Worm (Caenorhabditis elegans) whole organism, L3 larva: ENCODE measurements around the gene srz-78.

ENCODE experiments used
- R02D3.7 ChIP-seq: fragments of 150-350 bp; optimal IDR thresholded peaks from 2 replicates; lab custom pipeline; 2014; ENCODE audit warnings: missing biosample characterization, missing genetic modification characterization
- ama-1 ChIP-seq: fragments of 150-350 bp; optimal IDR thresholded peaks from 2 replicates; lab custom pipeline; 2018
- elt-2 ChIP-seq: sonication (generic microtip); optimal IDR thresholded peaks from 2 replicates; lab custom pipeline; 2016; ENCODE audit warnings: missing genetic modification reagents, mild to moderate bottlenecking, missing genetic modification characterization, missing compliant biosample characterization
- fkh-10 ChIP-seq: sonication (generic microtip); optimal IDR thresholded peaks from 2 replicates; lab custom pipeline; 2017; ENCODE audit warnings: missing biosample characterization, missing genetic modification reagents, missing genetic modification characterization
- lin-15B ChIP-seq: fragments of 150-350 bp; optimal IDR thresholded peaks from 2 replicates; lab custom pipeline; 2014; ENCODE audit warnings: missing biosample characterization, missing genetic modification characterization
- lin-39 ChIP-seq: fragments of 150-350 bp; optimal IDR thresholded peaks from 2 replicates; lab custom pipeline; 2018; ENCODE audit warnings: missing biosample characterization, missing genetic modification reagents, missing genetic modification characterization
- mdl-1 ChIP-seq: fragments of 150-350 bp; optimal IDR thresholded peaks from 2 replicates; lab custom pipeline; 2014; ENCODE audit warnings: missing biosample characterization, missing genetic modification characterization
- nfya-1 ChIP-seq: sonication (generic microtip); optimal IDR thresholded peaks from 2 replicates; lab custom pipeline; 2017; ENCODE audit warnings: missing genetic modification characterization, mild to moderate bottlenecking, missing compliant biosample characterization, antibody characterized with exemption, moderate library complexity; ENCODE audit not compliant: insufficient read depth
- nhr-77 ChIP-seq: fragments of 150-350 bp; optimal IDR thresholded peaks from 2 replicates; lab custom pipeline; 2014; ENCODE audit warnings: missing biosample characterization, missing genetic modification characterization
- pha-4 ChIP-seq: fragments of 150-350 bp; optimal IDR thresholded peaks from 2 replicates; lab custom pipeline; 2014; ENCODE audit warnings: missing biosample characterization, missing genetic modification reagents, missing genetic modification characterization
- pqm-1 ChIP-seq: fragments of 150-350 bp; optimal IDR thresholded peaks from 2 replicates; lab custom pipeline; 2017; ENCODE audit warnings: missing biosample characterization, missing genetic modification characterization, inconsistent platforms
- snpc-4 ChIP-seq: fragments of 150-350 bp; optimal IDR thresholded peaks from 2 replicates; lab custom pipeline; 2014; ENCODE audit warnings: missing biosample characterization, missing genetic modification characterization
- unc-39 ChIP-seq: sonication (generic microtip); optimal IDR thresholded peaks from 4 replicates; lab custom pipeline; 2017; ENCODE audit warnings: missing biosample characterization, missing genetic modification characterization
- unc-62 ChIP-seq: fragments of 150-350 bp; sonication (generic microtip); optimal IDR thresholded peaks from 4 replicates; lab custom pipeline; 2014; ENCODE audit warnings: missing biosample characterization, missing genetic modification reagents, missing genetic modification characterization

DNA sequence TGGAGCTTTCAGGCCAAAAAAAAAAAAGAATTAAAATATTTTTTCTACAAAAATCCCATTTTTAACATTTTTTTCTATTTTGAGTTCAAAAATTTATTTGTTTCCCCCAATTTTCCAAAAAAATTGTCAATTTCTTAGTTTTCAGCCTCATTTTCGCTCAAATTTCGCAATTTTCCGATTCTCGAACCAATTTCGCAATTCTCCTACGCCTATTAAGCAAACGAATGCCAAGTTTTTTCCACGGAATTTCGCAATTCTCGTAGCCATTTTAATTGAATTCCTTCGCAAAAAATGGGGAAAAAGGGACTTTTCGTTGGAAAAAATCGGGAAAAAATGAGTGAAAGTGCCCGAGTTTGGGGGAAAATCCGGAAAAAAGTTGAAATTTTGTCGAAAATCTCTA lies 28.8 kb downstream of the srz-78 start:
- no peak for TF ChIP-seq pqm-1 (tag; lab: Kevin White, UChicago)
- TF ChIP-seq unc-62 (GFP tag; lab: Kevin White, UChicago) = no peak
- TF ChIP-seq fkh-10 (GFP tag; lab: Kevin White, UChicago) = no peak
- no peak for TF ChIP-seq pha-4
- no peak for TF ChIP-seq lin-15B (tag; lab: Kevin White, UChicago)
- TF ChIP-seq elt-2 (tag; lab: Kevin White, UChicago) = no peak
- TF ChIP-seq nfya-1 = no peak
- no peak for TF ChIP-seq ama-1 (lab: Kevin White, UChicago)
- TF ChIP-seq R02D3.7 (tag; lab: Kevin White, UChicago) = no peak
- TF ChIP-seq unc-39 (tag; lab: Kevin White, UChicago) = no peak
- no peak for TF ChIP-seq nhr-77 (tag; lab: Kevin White, UChicago)
- no peak for TF ChIP-seq mdl-1 (tag; lab: Kevin White, UChicago)
- TF ChIP-seq snpc-4 (tag; lab: Kevin White, UChicago) = no peak
- TF ChIP-seq lin-39 (tag; lab: Kevin White, UChicago) = peak; percentile 13
